Fruit fly (Drosophila melanogaster) whole organism, embryonic: ENCODE results near the gene SmD2.

Experiments
- Ada2b ChIP-seq: fragments of 200-800 bp; sonication (Bioruptor generic); IDR thresholded peaks from 2 replicates; pipeline ENCODE4 v1.3.6; 2022; ENCODE audit warnings: missing biosample characterization, missing genetic modification characterization
- BEAF-32 ChIP-seq: fragments of 200-800 bp; sonication (Bioruptor generic); optimal IDR thresholded peaks from 3 replicates; lab custom pipeline; 2017; ENCODE audit warnings: missing biosample characterization, missing genetic modification characterization, mild to moderate bottlenecking, moderate library complexity, missing genetic modification reagents
- Bdp1 ChIP-seq: fragments of 200-800 bp; sonication (Bioruptor generic); optimal IDR thresholded peaks from 3 replicates; lab custom pipeline; 2016; ENCODE audit warnings: missing biosample characterization, missing genetic modification characterization
- Blimp-1 ChIP-seq: fragments of 200-800 bp; sonication (Bioruptor generic); optimal IDR thresholded peaks from 3 replicates; lab custom pipeline; 2018; ENCODE audit warnings: missing biosample characterization, missing genetic modification characterization, mild to moderate bottlenecking, moderate library complexity, missing genetic modification reagents
- CG11695 ChIP-seq: fragments of 200-800 bp; sonication (Bioruptor generic); IDR thresholded peaks from 3 replicates; pipeline ENCODE4 v1.3.6; 2022; ENCODE audit warnings: missing biosample characterization, missing genetic modification characterization
- CG12391 ChIP-seq: fragments of 200-800 bp; sonication (Bioruptor generic); optimal IDR thresholded peaks from 3 replicates; lab custom pipeline; 2018; ENCODE audit warnings: missing biosample characterization, mild to moderate bottlenecking, missing genetic modification characterization, moderate library complexity
- CG13287 ChIP-seq: fragments of 200-800 bp; sonication (Bioruptor generic); IDR thresholded peaks from 2 replicates; pipeline ENCODE4 v1.3.6; 2022; ENCODE audit warnings: missing biosample characterization, missing genetic modification characterization; ENCODE audit not compliant: partially characterized antibody
- CG13296 ChIP-seq: fragments of 200-800 bp; sonication (Bioruptor generic); optimal IDR thresholded peaks from 3 replicates; lab custom pipeline; 2018; ENCODE audit warnings: missing biosample characterization, mild to moderate bottlenecking, missing genetic modification characterization
- CG13775 ChIP-seq: fragments of 200-800 bp; sonication (Bioruptor generic); optimal IDR thresholded peaks from 3 replicates; lab custom pipeline; 2017; ENCODE audit warnings: missing biosample characterization, mild to moderate bottlenecking, missing genetic modification characterization
- CG17568 ChIP-seq: fragments of 200-800 bp; sonication (Bioruptor generic); optimal IDR thresholded peaks from 2 replicates; lab custom pipeline; 2018; ENCODE audit warnings: missing biosample characterization, mild to moderate bottlenecking, missing genetic modification characterization, moderate library complexity
- CG2120 ChIP-seq: fragments of 200-800 bp; sonication (Bioruptor generic); optimal IDR thresholded peaks from 3 replicates; lab custom pipeline; 2016; ENCODE audit warnings: missing biosample characterization, missing genetic modification characterization
- CG31441 ChIP-seq: fragments of 200-800 bp; sonication (Bioruptor generic); IDR thresholded peaks from 2 replicates; pipeline ENCODE4 v1.3.6; 2022; ENCODE audit warnings: missing biosample characterization, missing genetic modification characterization
- CG34224 ChIP-seq: fragments of 200-800 bp; sonication (Bioruptor generic); IDR thresholded peaks from 3 replicates; pipeline ENCODE4 v1.3.6; 2022; ENCODE audit warnings: missing biosample characterization, missing genetic modification characterization; ENCODE audit not compliant: partially characterized antibody
- CG8478 ChIP-seq: fragments of >200 bp; optimal IDR thresholded peaks from 2 replicates; lab custom pipeline; 2018
- CG8765 ChIP-seq: fragments of 200-800 bp; sonication (Bioruptor generic); IDR thresholded peaks from 2 replicates; pipeline ENCODE4 v1.3.6; 2022; ENCODE audit warnings: missing biosample characterization, missing genetic modification characterization
- CoRest ChIP-seq: fragments of 200-800 bp; sonication (Bioruptor generic); optimal IDR thresholded peaks from 3 replicates; lab custom pipeline; 2018; ENCODE audit warnings: missing biosample characterization, mild to moderate bottlenecking, missing genetic modification characterization, moderate library complexity
- CrebB ChIP-seq: fragments of 200-800 bp; sonication (Bioruptor generic); optimal IDR thresholded peaks from 3 replicates; lab custom pipeline; 2018; ENCODE audit warnings: missing biosample characterization, mild to moderate bottlenecking, missing genetic modification characterization
- D ChIP-seq, 2 experiments: fragments of 200-800 bp in 1 of 2; fragments of >200 bp in 1 of 2; sonication (Bioruptor generic) in 1 of 2; optimal IDR thresholded peaks; 2 replicates in 1 of 2; 3 replicates in 1 of 2; lab custom pipeline; 2017; ENCODE audit warnings: mild to moderate bottlenecking in 1 of 2, missing biosample characterization in 1 of 2, missing genetic modification characterization in 1 of 2, missing genetic modification reagents in 1 of 2
- Doc3 ChIP-seq: fragments of 200-800 bp; sonication (Bioruptor generic); IDR thresholded peaks from 3 replicates; pipeline ENCODE4 v1.3.6; 2022; ENCODE audit warnings: missing biosample characterization, missing genetic modification characterization; ENCODE audit not compliant: partially characterized antibody
- Ets65A ChIP-seq: fragments of 200-800 bp; sonication (Bioruptor generic); peaks from one replicate; lab custom pipeline; 2016; ENCODE audit warnings: missing biosample characterization, missing genetic modification characterization
- Ets97D ChIP-seq: fragments of 200-800 bp; sonication (Bioruptor generic); optimal IDR thresholded peaks from 3 replicates; lab custom pipeline; 2016; ENCODE audit warnings: missing biosample characterization, missing genetic modification characterization
- HmgD ChIP-seq: fragments of 200-800 bp; sonication (Bioruptor generic); optimal IDR thresholded peaks from 3 replicates; lab custom pipeline; 2016; ENCODE audit warnings: missing biosample characterization, missing genetic modification characterization
- Max ChIP-seq: fragments of 200-800 bp; sonication (Bioruptor generic); optimal IDR thresholded peaks from 2 replicates; lab custom pipeline; 2016; ENCODE audit warnings: missing biosample characterization, mild to moderate bottlenecking, missing genetic modification characterization
- Nf-YA ChIP-seq: fragments of 200-800 bp; sonication (Bioruptor generic); IDR thresholded peaks from 2 replicates; pipeline ENCODE4 v1.3.6; 2022; ENCODE audit warnings: missing biosample characterization, missing genetic modification characterization
- Scr ChIP-seq: fragments of 200-800 bp; sonication (Bioruptor generic); IDR thresholded peaks from 2 replicates; pipeline ENCODE4 v1.3.6; 2022; ENCODE audit warnings: missing biosample characterization, missing genetic modification characterization; ENCODE audit not compliant: partially characterized antibody
- Sin3A ChIP-seq: fragments of >200 bp; optimal IDR thresholded peaks from 2 replicates; lab custom pipeline; 2018
- Sry-β ChIP-seq: fragments of 200-800 bp; sonication (Bioruptor generic); optimal IDR thresholded peaks from 2 replicates; lab custom pipeline; 2018; ENCODE audit warnings: missing biosample characterization, mild to moderate bottlenecking, missing genetic modification characterization, moderate library complexity
- TFAM ChIP-seq: fragments of 200-800 bp; sonication (Bioruptor generic); optimal IDR thresholded peaks from 2 replicates; lab custom pipeline; 2017; ENCODE audit warnings: missing biosample characterization, missing genetic modification characterization, inconsistent platforms
- Xbp1 ChIP-seq: fragments of 200-800 bp; sonication (Bioruptor generic); optimal IDR thresholded peaks from 3 replicates; lab custom pipeline; 2016; ENCODE audit warnings: missing biosample characterization, mild to moderate bottlenecking, missing genetic modification characterization
- bbx ChIP-seq: fragments of 200-800 bp; sonication (Bioruptor generic); IDR thresholded peaks from 2 replicates; pipeline ENCODE4 v1.3.6; 2022; ENCODE audit warnings: missing biosample characterization, missing genetic modification characterization; ENCODE audit not compliant: partially characterized antibody
- cas ChIP-seq: fragments of 200-800 bp; sonication (Bioruptor generic); IDR thresholded peaks from 2 replicates; pipeline ENCODE4 v1.3.6; 2022; ENCODE audit warnings: missing biosample characterization, missing genetic modification characterization
- ci ChIP-seq: fragments of 200-800 bp; sonication (Bioruptor generic); IDR thresholded peaks from 3 replicates; pipeline ENCODE4 v1.3.6; 2022; ENCODE audit warnings: missing biosample characterization, missing genetic modification characterization
- dan ChIP-seq: fragments of 200-800 bp; sonication (Bioruptor generic); IDR thresholded peaks from 2 replicates; pipeline ENCODE4 v1.3.6; 2022; ENCODE audit warnings: missing biosample characterization, missing genetic modification characterization
- emc ChIP-seq: fragments of 200-800 bp; sonication (Bioruptor generic); optimal IDR thresholded peaks from 2 replicates; lab custom pipeline; 2016; ENCODE audit warnings: missing biosample characterization, missing genetic modification characterization
- gem ChIP-seq: fragments of 200-800 bp; sonication (Bioruptor generic); optimal IDR thresholded peaks from 2 replicates; lab custom pipeline; 2019; ENCODE audit warnings: missing biosample characterization, mild to moderate bottlenecking, missing genetic modification characterization, moderate library complexity
- ind ChIP-seq: fragments of 200-800 bp; sonication (Bioruptor generic); optimal IDR thresholded peaks from 3 replicates; lab custom pipeline; 2016; ENCODE audit warnings: missing biosample characterization, missing genetic modification characterization
- inv ChIP-seq: fragments of 200-800 bp; sonication (Bioruptor generic); IDR thresholded peaks from 2 replicates; pipeline ENCODE4 v1.3.6; 2022; ENCODE audit warnings: missing biosample characterization, missing genetic modification characterization; ENCODE audit not compliant: partially characterized antibody
- jing ChIP-seq: fragments of 200-800 bp; sonication (Bioruptor generic); optimal IDR thresholded peaks from 2 replicates; lab custom pipeline; 2018; ENCODE audit warnings: missing biosample characterization, mild to moderate bottlenecking, missing genetic modification characterization
- lab ChIP-seq: fragments of 200-800 bp; sonication (Bioruptor generic); optimal IDR thresholded peaks from 3 replicates; lab custom pipeline; 2017; ENCODE audit warnings: missing biosample characterization, missing genetic modification characterization, mild to moderate bottlenecking, moderate library complexity, missing genetic modification reagents
- pfk ChIP-seq: fragments of 200-800 bp; sonication (Bioruptor generic); optimal IDR thresholded peaks from 2 replicates; lab custom pipeline; 2018; ENCODE audit warnings: missing biosample characterization, mild to moderate bottlenecking, missing genetic modification characterization, moderate library complexity
- phol ChIP-seq: fragments of 200-800 bp; sonication (Bioruptor generic); optimal IDR thresholded peaks from 3 replicates; lab custom pipeline; 2018; ENCODE audit warnings: missing biosample characterization, mild to moderate bottlenecking, missing genetic modification characterization, moderate library complexity
- prd ChIP-seq, 3 experiments: fragments of >200 bp in 2 of 3; fragments of 200-800 bp in 1 of 3; sonication (Bioruptor generic) in 1 of 3; optimal IDR thresholded peaks in 2 of 3; IDR thresholded peaks in 1 of 3; 2 replicates in 2 of 3; 3 replicates in 1 of 3; pipeline versions ENCODE4 v1.3.6 to Lab custom; 2017 to 2022; ENCODE audit warnings: missing biosample characterization in 1 of 3, missing genetic modification characterization in 1 of 3
- tap ChIP-seq: fragments of 200-800 bp; optimal IDR thresholded peaks from 3 replicates; lab custom pipeline; 2019; ENCODE audit warnings: missing biosample characterization, mild to moderate bottlenecking, missing genetic modification characterization, moderate library complexity
- trh ChIP-seq: fragments of 200-800 bp; sonication (Bioruptor generic); optimal IDR thresholded peaks from 2 replicates; lab custom pipeline; 2016; ENCODE audit warnings: missing biosample characterization, missing genetic modification characterization
- ttk ChIP-seq: fragments of 200-800 bp; sonication (Bioruptor generic); IDR thresholded peaks from 2 replicates; pipeline ENCODE4 v2.1.2; 2022; ENCODE audit warnings: missing biosample characterization, missing genetic modification characterization
- tup ChIP-seq: fragments of 200-800 bp; sonication (Bioruptor generic); optimal IDR thresholded peaks from 2 replicates; lab custom pipeline; 2016; ENCODE audit warnings: missing biosample characterization, mild to moderate bottlenecking, missing genetic modification characterization, moderate library complexity
- unpg ChIP-seq: fragments of 200-800 bp; sonication (Bioruptor generic); optimal IDR thresholded peaks from 3 replicates; lab custom pipeline; 2018; ENCODE audit warnings: missing biosample characterization, mild to moderate bottlenecking, missing genetic modification characterization, moderate library complexity
- zfh2 ChIP-seq: fragments of 200-800 bp; sonication (Bioruptor generic); optimal IDR thresholded peaks from 2 replicates; lab custom pipeline; 2016; ENCODE audit warnings: missing biosample characterization, missing genetic modification characterization

Gene SmD2

dm6 chr3R:6382733-6383465, 37.2 kb upstream of the SmD2 start, which contains the start of gene gzl (continued):
- TF ChIP-seq BEAF-32 (GFP tag; lab: Kevin White, UChicago) = peak; percentile 95
- no peak for TF ChIP-seq CG13775 (GFP tag; lab: Kevin White, UChicago)
- TF ChIP-seq CG13296 (GFP tag; lab: Kevin White, UChicago) = peak; percentile 17
- TF ChIP-seq CG34224 = peak; percentile 96
- TF ChIP-seq HmgD (GFP tag; lab: Kevin White, UChicago) = no peak
- TF ChIP-seq phol (tag; lab: Kevin White, UChicago) = peak; percentile 20
- TF ChIP-seq tup (GFP tag; lab: Kevin White, UChicago) = no peak
- no peak for TF ChIP-seq Ada2b (GFP tag; lab: Robert Waterston, UW)
- no peak for TF ChIP-seq ind (GFP tag; lab: Kevin White, UChicago)
- no peak for TF ChIP-seq trh (GFP tag; lab: Kevin White, UChicago)
- peak; percentile 66 for TF ChIP-seq D (optimal IDR thresholded peaks at IDR 0.05; lab: Kevin White, UChicago)
- TF ChIP-seq D (GFP tag; optimal IDR thresholded peaks at IDR 0.05; lab: Kevin White, UChicago) = no peak
- no peak for TF ChIP-seq zfh2 (GFP tag; lab: Kevin White, UChicago)
- TF ChIP-seq dan (GFP tag; lab: Robert Waterston, UW) = no peak
- no peak for TF ChIP-seq jing (GFP tag; lab: Kevin White, UChicago)
- TF ChIP-seq CG12391 = no peak
- TF ChIP-seq CG8765 (GFP tag; lab: Robert Waterston, UW) = no peak
- TF ChIP-seq CG8478 (lab: Kevin White, UChicago) = peak; percentile 87
- no peak for TF ChIP-seq pfk (GFP tag; lab: Kevin White, UChicago)
- no peak for TF ChIP-seq TFAM
- no peak for TF ChIP-seq Nf-YA
- peak; percentile 97 for TF ChIP-seq CG13287
- peak; percentile 34 for TF ChIP-seq CG2120 (GFP tag; lab: Kevin White, UChicago)
- TF ChIP-seq prd (optimal IDR thresholded peaks at IDR 0.05; lab: Kevin White, UChicago) = no peak
- no peak for TF ChIP-seq prd (GFP tag; IDR thresholded peaks at IDR 0.05; lab: Robert Waterston, UW)
- peak; percentile 99 for TF ChIP-seq bbx
- TF ChIP-seq Scr (GFP tag; lab: Robert Waterston, UW) = peak; percentile 97
- TF ChIP-seq Max (GFP tag; lab: Kevin White, UChicago) = no peak
- no peak for TF ChIP-seq CG11695 (GFP tag; lab: Robert Waterston, UW)
- peak; percentile 8 for TF ChIP-seq Sin3A (lab: Kevin White, UChicago)
- no peak for TF ChIP-seq tap (tag; lab: Kevin White, UChicago)
- TF ChIP-seq lab = no peak
- no peak for TF ChIP-seq CG17568 (GFP tag; lab: Kevin White, UChicago)

dm6 chr3R:6381784-6382183, 36.1 kb upstream of the SmD2 start:
- 0 out of 3 replicates have a peak, but pooled peaks have one; percentile 16 for TF ChIP-seq ci (GFP tag; lab: Robert Waterston, UW)
- TF ChIP-seq ttk = no peak
- TF ChIP-seq inv = no peak
- peak; percentile 93 for TF ChIP-seq Ets65A (GFP tag; lab: Kevin White, UChicago)

dm6 chr3R:6380129-6380528, 34.4 kb upstream of the SmD2 start, which contains the start of the genes CG1024 and TfIIFalpha:
CG1024 (minus strand) TSS chr3R:6380328.
TfIIFalpha (plus strand) TSS chr3R:6380467.
- no peak for TF ChIP-seq Bdp1 (GFP tag; lab: Kevin White, UChicago)
- peak; percentile 73 for TF ChIP-seq CG31441
- peak; percentile 3 for TF ChIP-seq Sry-β (GFP tag; lab: Kevin White, UChicago)
- no peak for TF ChIP-seq CrebB (tag; lab: Kevin White, UChicago)
- TF ChIP-seq emc (GFP tag; lab: Kevin White, UChicago) = no peak
- no peak for TF ChIP-seq gem (tag; lab: Kevin White, UChicago)
- TF ChIP-seq CoRest (tag; lab: Kevin White, UChicago) = peak; percentile 24
- TF ChIP-seq Blimp-1 (GFP tag; lab: Kevin White, UChicago) = no peak
- peak; percentile 38 for TF ChIP-seq Ets97D (GFP tag; lab: Kevin White, UChicago)
- TF ChIP-seq cas (GFP tag; lab: Robert Waterston, UW) = no peak
- peak; percentile 3 for TF ChIP-seq Xbp1 (GFP tag; lab: Kevin White, UChicago)
- peak; percentile 92 for TF ChIP-seq Doc3 (GFP tag; lab: Robert Waterston, UW)
- no peak for TF ChIP-seq unpg (GFP tag; lab: Kevin White, UChicago)
